Fruit fly (Drosophila melanogaster) whole organism, embryonic: Measurements from ENCODE around the gene Son.

Experiments
- Antp ChIP-seq: fragments of 200-800 bp; sonication (Bioruptor generic); optimal IDR thresholded peaks from 3 replicates; lab custom pipeline; 2016; ENCODE audit warnings: missing biosample characterization, missing genetic modification characterization
- Atf6 ChIP-seq: fragments of 200-800 bp; sonication (Bioruptor generic); IDR thresholded peaks from 2 replicates; pipeline ENCODE4 v1.3.6; 2022; ENCODE audit warnings: missing biosample characterization, missing genetic modification characterization
- Bdp1 ChIP-seq: fragments of 200-800 bp; sonication (Bioruptor generic); optimal IDR thresholded peaks from 3 replicates; lab custom pipeline; 2016; ENCODE audit warnings: missing biosample characterization, missing genetic modification characterization
- BtbVII ChIP-seq: fragments of 200-800 bp; sonication (Bioruptor generic); optimal IDR thresholded peaks from 3 replicates; lab custom pipeline; 2017; ENCODE audit warnings: missing biosample characterization, mild to moderate bottlenecking, missing genetic modification characterization
- CG12236 ChIP-seq: fragments of 200-800 bp; sonication (Bioruptor generic); optimal IDR thresholded peaks from 2 replicates; lab custom pipeline; 2016; ENCODE audit warnings: missing biosample characterization, missing genetic modification characterization
- CG15269 ChIP-seq: fragments of 200-800 bp; sonication (Bioruptor generic); optimal IDR thresholded peaks from 2 replicates; lab custom pipeline; 2018; ENCODE audit warnings: missing biosample characterization, mild to moderate bottlenecking, missing genetic modification characterization, moderate library complexity
- CG1602 ChIP-seq: fragments of 200-800 bp; sonication (Bioruptor generic); optimal IDR thresholded peaks from 3 replicates; lab custom pipeline; 2016; ENCODE audit warnings: missing biosample characterization, missing genetic modification characterization
- CG17359 ChIP-seq: fragments of 200-800 bp; sonication (Bioruptor generic); optimal IDR thresholded peaks from 3 replicates; lab custom pipeline; 2018; ENCODE audit warnings: missing biosample characterization, mild to moderate bottlenecking, missing genetic modification characterization, moderate library complexity
- CG17912 ChIP-seq: fragments of 200-800 bp; sonication (Bioruptor generic); optimal IDR thresholded peaks from 2 replicates; lab custom pipeline; 2018; ENCODE audit warnings: missing biosample characterization, mild to moderate bottlenecking, missing genetic modification characterization
- CG18476 ChIP-seq: fragments of 200-800 bp; sonication (Bioruptor generic); optimal IDR thresholded peaks from 2 replicates; lab custom pipeline; 2016; ENCODE audit warnings: missing biosample characterization, mild to moderate bottlenecking, missing genetic modification characterization
- CG2889 ChIP-seq: fragments of 200-800 bp; sonication (Bioruptor generic); IDR thresholded peaks from 3 replicates; pipeline ENCODE4 v1.3.6; 2022; ENCODE audit warnings: missing biosample characterization, missing genetic modification characterization
- CG31388 ChIP-seq: fragments of 200-800 bp; sonication (Bioruptor generic); optimal IDR thresholded peaks from 2 replicates; lab custom pipeline; 2016; ENCODE audit warnings: missing biosample characterization, missing genetic modification characterization
- CG31441 ChIP-seq: fragments of 200-800 bp; sonication (Bioruptor generic); IDR thresholded peaks from 2 replicates; pipeline ENCODE4 v1.3.6; 2022; ENCODE audit warnings: missing biosample characterization, missing genetic modification characterization
- CG33213 ChIP-seq: fragments of 200-800 bp; sonication (Bioruptor generic); optimal IDR thresholded peaks from 3 replicates; lab custom pipeline; 2016; ENCODE audit warnings: missing biosample characterization, missing genetic modification characterization
- CG33557 ChIP-seq: fragments of 200-800 bp; sonication (Bioruptor generic); optimal IDR thresholded peaks from 2 replicates; lab custom pipeline; 2019; ENCODE audit warnings: missing biosample characterization, mild to moderate bottlenecking, missing genetic modification characterization, moderate library complexity
- CG4328 ChIP-seq: fragments of 200-800 bp; sonication (Bioruptor generic); optimal IDR thresholded peaks from 3 replicates; lab custom pipeline; 2017; ENCODE audit warnings: missing biosample characterization, missing genetic modification reagents, missing genetic modification characterization
- CG4404 ChIP-seq: fragments of 200-800 bp; sonication (Bioruptor generic); IDR thresholded peaks from 2 replicates; pipeline ENCODE4 v1.3.6; 2022; ENCODE audit warnings: missing biosample characterization, missing genetic modification characterization
- CG4424 ChIP-seq: fragments of 200-800 bp; sonication (Bioruptor generic); optimal IDR thresholded peaks from 3 replicates; lab custom pipeline; 2016; ENCODE audit warnings: missing biosample characterization, missing genetic modification characterization
- CG8281 ChIP-seq: fragments of 200-800 bp; sonication (Bioruptor generic); optimal IDR thresholded peaks from 2 replicates; lab custom pipeline; 2018; ENCODE audit warnings: missing biosample characterization, mild to moderate bottlenecking, missing genetic modification characterization, moderate library complexity
- CG9215 ChIP-seq: fragments of 200-800 bp; sonication (Bioruptor generic); IDR thresholded peaks from 2 replicates; pipeline ENCODE4 v1.3.6; 2022; ENCODE audit warnings: missing biosample characterization, missing genetic modification characterization
- HLHmδ ChIP-seq: fragments of 200-800 bp; sonication (Bioruptor generic); optimal IDR thresholded peaks from 2 replicates; lab custom pipeline; 2018; ENCODE audit warnings: missing biosample characterization, mild to moderate bottlenecking, missing genetic modification characterization, moderate library complexity
- HmgD ChIP-seq: fragments of 200-800 bp; sonication (Bioruptor generic); optimal IDR thresholded peaks from 3 replicates; lab custom pipeline; 2016; ENCODE audit warnings: missing biosample characterization, missing genetic modification characterization
- Hmx ChIP-seq: fragments of 200-800 bp; sonication (Bioruptor generic); optimal IDR thresholded peaks from 2 replicates; lab custom pipeline; 2016; ENCODE audit warnings: missing biosample characterization, missing genetic modification characterization
- Jarid2 ChIP-seq: fragments of 200-800 bp; sonication (Bioruptor generic); optimal IDR thresholded peaks from 3 replicates; lab custom pipeline; 2017; ENCODE audit warnings: mild to moderate bottlenecking, missing biosample characterization, missing genetic modification reagents, missing genetic modification characterization
- Kr ChIP-seq: fragments of 200-800 bp; sonication (Bioruptor generic); optimal IDR thresholded peaks from 2 replicates; lab custom pipeline; 2017; ENCODE audit warnings: missing biosample characterization, mild to moderate bottlenecking, missing genetic modification characterization
- MESR4 ChIP-seq: fragments of 200-800 bp; sonication (Bioruptor generic); optimal IDR thresholded peaks from 2 replicates; lab custom pipeline; 2018; ENCODE audit warnings: missing biosample characterization, mild to moderate bottlenecking, missing genetic modification characterization, moderate library complexity
- Myb ChIP-seq: fragments of 200-800 bp; sonication (Bioruptor generic); optimal IDR thresholded peaks from 2 replicates; lab custom pipeline; 2016; ENCODE audit warnings: missing biosample characterization, missing genetic modification characterization
- Optix ChIP-seq: fragments of 200-800 bp; sonication (Bioruptor generic); IDR thresholded peaks from 3 replicates; pipeline ENCODE4 v1.3.6; 2022; ENCODE audit warnings: missing biosample characterization, missing genetic modification characterization
- Sox100B ChIP-seq: fragments of 200-800 bp; sonication (Bioruptor generic); optimal IDR thresholded peaks from 3 replicates; lab custom pipeline; 2018; ENCODE audit warnings: missing biosample characterization, mild to moderate bottlenecking, missing genetic modification characterization
- TFAM ChIP-seq: fragments of 200-800 bp; sonication (Bioruptor generic); optimal IDR thresholded peaks from 2 replicates; lab custom pipeline; 2017; ENCODE audit warnings: missing biosample characterization, missing genetic modification characterization, inconsistent platforms
- az2 ChIP-seq: fragments of 200-800 bp; sonication (Bioruptor generic); optimal IDR thresholded peaks from 3 replicates; lab custom pipeline; 2016; ENCODE audit warnings: missing biosample characterization, missing genetic modification characterization
- bsh ChIP-seq, 2 experiments: fragments of 200-800 bp; sonication (Bioruptor generic); optimal IDR thresholded peaks; 2 replicates each; lab custom pipeline; 2017 to 2018; ENCODE audit warnings: mild to moderate bottlenecking in 2 of 2, missing biosample characterization in 2 of 2, missing genetic modification characterization in 2 of 2, moderate library complexity in 1 of 2
- cg ChIP-seq: fragments of 200-800 bp; sonication (Bioruptor generic); optimal IDR thresholded peaks from 3 replicates; lab custom pipeline; 2019; ENCODE audit warnings: missing biosample characterization, mild to moderate bottlenecking, missing genetic modification characterization, moderate library complexity
- corto ChIP-seq: fragments of 200-800 bp; sonication (Bioruptor generic); optimal IDR thresholded peaks from 2 replicates; lab custom pipeline; 2016; ENCODE audit warnings: missing biosample characterization, mild to moderate bottlenecking, missing genetic modification characterization, moderate library complexity
- crc ChIP-seq: fragments of 200-800 bp; sonication (Bioruptor generic); optimal IDR thresholded peaks from 2 replicates; lab custom pipeline; 2016; ENCODE audit warnings: missing biosample characterization, missing genetic modification characterization
- croc ChIP-seq: fragments of 200-800 bp; sonication (Bioruptor generic); conservative IDR thresholded peaks from 3 replicates; pipeline ENCODE4 v1.3.6; 2022; ENCODE audit warnings: missing biosample characterization, missing genetic modification characterization
- dimm ChIP-seq: fragments of 200-800 bp; sonication (Bioruptor generic); IDR thresholded peaks from 2 replicates; pipeline ENCODE4 v1.3.6; 2022; ENCODE audit warnings: missing biosample characterization, missing genetic modification characterization
- en ChIP-seq: fragments of 200-800 bp; sonication (Bioruptor generic); optimal IDR thresholded peaks from 2 replicates; lab custom pipeline; 2016; ENCODE audit warnings: missing biosample characterization, missing genetic modification characterization
- ftz-f1 ChIP-seq: fragments of 200-800 bp; sonication (Bioruptor generic); optimal IDR thresholded peaks from 2 replicates; lab custom pipeline; 2016; ENCODE audit warnings: missing biosample characterization, missing genetic modification characterization
- hb ChIP-seq: fragments of 200-800 bp; sonication (Bioruptor generic); IDR thresholded peaks from 3 replicates; pipeline ENCODE4 v1.3.6; 2022; ENCODE audit warnings: missing biosample characterization, missing genetic modification characterization; ENCODE audit not compliant: partially characterized antibody
- inv ChIP-seq: fragments of 200-800 bp; sonication (Bioruptor generic); IDR thresholded peaks from 2 replicates; pipeline ENCODE4 v1.3.6; 2022; ENCODE audit warnings: missing biosample characterization, missing genetic modification characterization; ENCODE audit not compliant: partially characterized antibody
- lbe ChIP-seq: fragments of 200-800 bp; sonication (Bioruptor generic); optimal IDR thresholded peaks from 2 replicates; lab custom pipeline; 2016; ENCODE audit warnings: missing biosample characterization, mild to moderate bottlenecking, missing genetic modification characterization
- lola ChIP-seq, 3 experiments: fragments of >200 bp in 2 of 3; fragments of 200-800 bp in 1 of 3; sonication (Bioruptor generic) in 1 of 3; optimal IDR thresholded peaks; 2 replicates each; lab custom pipeline; 2017 to 2019; ENCODE audit warnings: missing biosample characterization in 3 of 3, missing genetic modification characterization in 3 of 3, mild to moderate bottlenecking in 1 of 3, moderate library complexity in 1 of 3
- nom ChIP-seq: fragments of 200-800 bp; sonication (Bioruptor generic); optimal IDR thresholded peaks from 2 replicates; lab custom pipeline; 2017; ENCODE audit warnings: missing biosample characterization, missing genetic modification characterization, mild to moderate bottlenecking, moderate library complexity, missing genetic modification reagents
- org-1 ChIP-seq: fragments of 200-800 bp; sonication (Bioruptor generic); optimal IDR thresholded peaks from 2 replicates; lab custom pipeline; 2017; ENCODE audit warnings: missing biosample characterization, missing genetic modification characterization
- pho ChIP-seq: fragments of 200-800 bp; sonication (Bioruptor generic); optimal IDR thresholded peaks from 2 replicates; lab custom pipeline; 2016; ENCODE audit warnings: missing biosample characterization, missing genetic modification characterization
- schlank ChIP-seq: fragments of 200-800 bp; sonication (Bioruptor generic); optimal IDR thresholded peaks from 2 replicates; lab custom pipeline; 2018; ENCODE audit warnings: missing biosample characterization, mild to moderate bottlenecking, missing genetic modification characterization
- twi ChIP-seq: fragments of 200-800 bp; optimal IDR thresholded peaks from 2 replicates; lab custom pipeline; 2019; ENCODE audit warnings: missing biosample characterization, mild to moderate bottlenecking, missing genetic modification characterization, moderate library complexity

Son gene

dm6 chr3R:9577382-9578137, at the start of gene Son, which contains the start of gene Kap-alpha3 (continued):
- peak; percentile 98 for TF ChIP-seq CG17912 (GFP tag; lab: Kevin White, UChicago)
- TF ChIP-seq ftz-f1: peak; percentile 82
- peak; percentile 90 for TF ChIP-seq CG31441 (GFP tag; lab: Robert Waterston, UW)
- peak; percentile 83 for TF ChIP-seq Myb (GFP tag; lab: Kevin White, UChicago)
- TF ChIP-seq pho: peak; percentile 96
- TF ChIP-seq HmgD (GFP tag; lab: Kevin White, UChicago): peak; percentile 84
- TF ChIP-seq CG18476 (GFP tag; lab: Kevin White, UChicago): peak; percentile 91
- TF ChIP-seq crc (GFP tag; lab: Kevin White, UChicago): peak; percentile 86
- peak; percentile 80 for TF ChIP-seq Jarid2 (GFP tag; lab: Kevin White, UChicago)
- TF ChIP-seq en: peak; percentile 85
- peak; percentile 86 for TF ChIP-seq CG12236 (GFP tag; lab: Kevin White, UChicago)
- peak; percentile 89 for TF ChIP-seq CG4404
- peak; percentile 29 for TF ChIP-seq corto
- TF ChIP-seq CG15269 (tag; lab: Kevin White, UChicago): peak; percentile 89
- TF ChIP-seq CG9215 (GFP tag; lab: Robert Waterston, UW): peak; percentile 90
- TF ChIP-seq CG33213 (GFP tag; lab: Kevin White, UChicago): peak; percentile 96
- peak; percentile 44 to 80 for TF ChIP-seq bsh (GFP tag; optimal IDR thresholded peaks at IDR 0.05; lab: Kevin White, UChicago)
- TF ChIP-seq BtbVII (GFP tag; lab: Kevin White, UChicago): peak; percentile 92
- TF ChIP-seq lola (GFP tag; optimal IDR thresholded peaks at IDR 0.05; lab: Kevin White, UChicago): peak in 1 of 3 experiments; percentile 87
- TF ChIP-seq Kr (GFP tag; lab: Kevin White, UChicago): peak; percentile 23
- TF ChIP-seq schlank (tag; lab: Kevin White, UChicago): peak; percentile 91
- TF ChIP-seq CG1602: peak; percentile 86
- peak; percentile 83 for TF ChIP-seq az2 (GFP tag; lab: Kevin White, UChicago)
- TF ChIP-seq CG31388 (GFP tag; lab: Kevin White, UChicago): peak; percentile 75
- peak; percentile 82 for TF ChIP-seq cg (GFP tag; lab: Kevin White, UChicago)
- TF ChIP-seq Atf6 (GFP tag; lab: Robert Waterston, UW): peak; percentile 86
- TF ChIP-seq croc (GFP tag; lab: Robert Waterston, UW): peak; percentile 79
- TF ChIP-seq Bdp1 (GFP tag; lab: Kevin White, UChicago): peak; percentile 91
- peak; percentile 92 for TF ChIP-seq nom (GFP tag; lab: Kevin White, UChicago)
- peak; percentile 93 for TF ChIP-seq MESR4 (GFP tag; lab: Kevin White, UChicago)
- TF ChIP-seq CG2889 (GFP tag; lab: Robert Waterston, UW): peak; percentile 82
- peak; percentile 80 for TF ChIP-seq CG8281 (tag; lab: Kevin White, UChicago)
- TF ChIP-seq lbe (GFP tag; lab: Kevin White, UChicago): peak; percentile 87
- peak; percentile 93 for TF ChIP-seq CG4424 (GFP tag; lab: Kevin White, UChicago)
- TF ChIP-seq Optix (GFP tag; lab: Robert Waterston, UW): peak; percentile 86
- peak; percentile 78 for TF ChIP-seq org-1 (GFP tag; lab: Kevin White, UChicago)
- peak; percentile 85 for TF ChIP-seq Hmx
- peak; percentile 64; the same call in 1 of the 2 replicates for TF ChIP-seq dimm (GFP tag; lab: Robert Waterston, UW)
- peak; percentile 63 for TF ChIP-seq TFAM (GFP tag; lab: Kevin White, UChicago)
- peak; percentile 95 for TF ChIP-seq Sox100B (GFP tag; lab: Kevin White, UChicago)
- peak; percentile 87 for TF ChIP-seq inv (GFP tag; lab: Robert Waterston, UW)
- TF ChIP-seq Antp (GFP tag; lab: Kevin White, UChicago): peak; percentile 91
- TF ChIP-seq HLHmδ (GFP tag; lab: Kevin White, UChicago): peak; percentile 97
- TF ChIP-seq hb (GFP tag; lab: Robert Waterston, UW): peak; percentile 67; the same call in 2 of the 3 replicates
- peak; percentile 97 for TF ChIP-seq CG4328 (GFP tag; lab: Kevin White, UChicago)
- TF ChIP-seq twi (tag; lab: Kevin White, UChicago): peak; percentile 90
- peak; percentile 95 for TF ChIP-seq CG33557 (GFP tag; lab: Kevin White, UChicago)
- TF ChIP-seq CG17359: peak; percentile 88
